Fruit fly (Drosophila melanogaster): ENCODE measurements around the gene CG33689.

- TF ChIP-seq nerfin-1 (tag; optimal IDR thresholded peaks at IDR 0.05) (no peak), jigr1 (GFP tag; IDR thresholded peaks at IDR 0.05) (no peak), nmo (GFP tag; optimal IDR thresholded peaks at IDR 0.05) (no peak), pan (optimal IDR thresholded peaks at IDR 0.05) (no peak), pan (GFP tag; optimal IDR thresholded peaks at IDR 0.05 in 1 of 2, IDR thresholded peaks at IDR 0.05 in 1 of 2) (no peak), YL-1 (GFP tag; optimal IDR thresholded peaks at IDR 0.05) (no peak), CG4282 (GFP tag; optimal IDR thresholded peaks at IDR 0.05) (no peak), Doc2 (GFP tag; IDR thresholded peaks at IDR 0.05) (no peak), CG14965 (GFP tag; optimal IDR thresholded peaks at IDR 0.05; ENCODE audit: borderline replicate concordance) (no peak), CG4424 (GFP tag; optimal IDR thresholded peaks at IDR 0.05) (no peak), esg (GFP tag; conservative IDR thresholded peaks at IDR 0.05) (no peak)
Observed at dm6 chr3L:16189925-16190231, 10.2 kb upstream of the CG33689 start.
